Worm (Caenorhabditis elegans) whole organism, young adult: ENCODE measurements around the gene exl-1.
A peak's percentile ranks its signal among the peaks of the same experiment; 100 is the strongest.

Experiments used
- C06A6.2 ChIP-seq: fragments of 200-800 bp; sonication (Bioruptor generic); conservative IDR thresholded peaks from 2 replicates; pipeline ENCODE4 v1.3.6; 2022; ENCODE audit warnings: missing genetic modification characterization, missing compliant biosample characterization
- C17E4.6 ChIP-seq: fragments of 200-800 bp; sonication (Bioruptor generic); IDR thresholded peaks from 2 replicates; pipeline ENCODE4 v1.3.6; 2022; ENCODE audit warnings: missing genetic modification reagents, missing genetic modification characterization, missing compliant biosample characterization
- Y53G8AR.9 ChIP-seq: fragments of 200-800 bp; sonication (Bioruptor generic); conservative IDR thresholded peaks from 2 replicates; pipeline ENCODE4 v1.3.6; 2022; ENCODE audit warnings: missing genetic modification reagents, missing genetic modification characterization, missing compliant biosample characterization
- Y56A3A.18 ChIP-seq: fragments of 200-800 bp; sonication (Bioruptor generic); IDR thresholded peaks from 2 replicates; pipeline ENCODE4 v1.3.6; 2022; ENCODE audit warnings: missing genetic modification reagents, missing genetic modification characterization, missing compliant biosample characterization
- ama-1 ChIP-seq, 3 experiments: fragments of 150-350 bp in 1 of 3; sonication (generic microtip) in 2 of 3; optimal IDR thresholded peaks; 2 replicates each; lab custom pipeline; 2014 to 2018; ENCODE audit warnings: missing biosample characterization in 2 of 3, missing genetic modification characterization in 2 of 3, missing genetic modification reagents in 2 of 3
- aptf-3 ChIP-seq: fragments of 200-800 bp; sonication (Bioruptor generic); IDR thresholded peaks from 2 replicates; pipeline ENCODE4 v1.3.6; 2022; ENCODE audit warnings: missing genetic modification characterization, missing compliant biosample characterization
- atf-7 ChIP-seq: sonication (generic microtip); optimal IDR thresholded peaks from 2 replicates; lab custom pipeline; 2017; ENCODE audit warnings: mild to moderate bottlenecking, missing genetic modification characterization, missing compliant biosample characterization
- athp-1 ChIP-seq: sonication (generic microtip); optimal IDR thresholded peaks from 2 replicates; lab custom pipeline; 2017; ENCODE audit warnings: mild to moderate bottlenecking, missing genetic modification characterization, missing compliant biosample characterization
- attf-5 ChIP-seq: fragments of 200-800 bp; sonication (Bioruptor generic); optimal IDR thresholded peaks from 2 replicates; lab custom pipeline; 2018; ENCODE audit warnings: mild to moderate bottlenecking, missing genetic modification characterization, missing compliant biosample characterization
- attf-6 ChIP-seq: fragments of 200-800 bp; sonication (Bioruptor generic); IDR thresholded peaks from 2 replicates; pipeline ENCODE4 v1.3.6; 2022; ENCODE audit warnings: missing genetic modification reagents, missing genetic modification characterization, missing compliant biosample characterization
- cebp-1 ChIP-seq, 2 experiments: fragments of 200-800 bp in 1 of 2; sonication (Bioruptor generic) in 1 of 2; sonication (generic microtip) in 1 of 2; IDR thresholded peaks in 1 of 2; optimal IDR thresholded peaks in 1 of 2; 2 replicates each; pipeline versions ENCODE4 v1.3.6 to Lab custom; 2017 to 2022; ENCODE audit warnings: missing compliant biosample characterization in 2 of 2, missing genetic modification characterization in 2 of 2, mild to moderate bottlenecking in 1 of 2, missing genetic modification reagents in 1 of 2, moderate library complexity in 1 of 2
- ceh-40 ChIP-seq: fragments of 200-800 bp; sonication (Bioruptor generic); IDR thresholded peaks from 2 replicates; pipeline ENCODE4 v1.3.6; 2022; ENCODE audit warnings: missing genetic modification characterization, missing compliant biosample characterization
- chd-7 ChIP-seq: sonication (generic microtip); optimal IDR thresholded peaks from 2 replicates; lab custom pipeline; 2016; ENCODE audit warnings: mild to moderate bottlenecking, missing genetic modification characterization, moderate library complexity, missing compliant biosample characterization
- dpl-1 ChIP-seq: fragments of 150-350 bp; optimal IDR thresholded peaks from 2 replicates; lab custom pipeline; 2014; ENCODE audit warnings: missing biosample characterization, missing genetic modification reagents, missing genetic modification characterization
- egl-44 ChIP-seq: fragments of 200-800 bp; sonication (Bioruptor generic); IDR thresholded peaks from 2 replicates; pipeline ENCODE4 v1.3.6; 2022; ENCODE audit warnings: missing genetic modification reagents, missing genetic modification characterization, missing compliant biosample characterization
- egrh-3 ChIP-seq: fragments of 200-800 bp; sonication (Bioruptor generic); IDR thresholded peaks from 2 replicates; pipeline ENCODE4 v1.3.6; 2022; ENCODE audit warnings: missing genetic modification reagents, missing genetic modification characterization, missing compliant biosample characterization
- hmg-20 ChIP-seq: fragments of 200-800 bp; sonication (Bioruptor generic); IDR thresholded peaks from 2 replicates; pipeline ENCODE4 v1.3.6; 2022; ENCODE audit warnings: missing genetic modification reagents, missing genetic modification characterization, missing compliant biosample characterization
- let-526 ChIP-seq: fragments of 200-800 bp; sonication (Bioruptor generic); IDR thresholded peaks from 2 replicates; pipeline ENCODE4 v1.3.6; 2022; ENCODE audit warnings: missing genetic modification reagents, missing genetic modification characterization, missing compliant biosample characterization
- lin-40 ChIP-seq: sonication (generic microtip); optimal IDR thresholded peaks from 2 replicates; lab custom pipeline; 2016; ENCODE audit warnings: missing genetic modification characterization, mild to moderate bottlenecking, missing compliant biosample characterization, missing genotype, missing genetic modification reagents
- madf-3 ChIP-seq: fragments of 200-800 bp; sonication (Bioruptor generic); IDR thresholded peaks from 2 replicates; pipeline ENCODE4 v1.3.6; 2022; ENCODE audit warnings: missing genetic modification reagents, missing genetic modification characterization, missing compliant biosample characterization
- mcd-1 ChIP-seq: fragments of 200-800 bp; sonication (Bioruptor generic); IDR thresholded peaks from 2 replicates; pipeline ENCODE4 v1.3.6; 2022; ENCODE audit warnings: missing genetic modification reagents, missing genetic modification characterization, missing compliant biosample characterization
- nhr-80 ChIP-seq: sonication (generic microtip); optimal IDR thresholded peaks from 2 replicates; lab custom pipeline; 2016; ENCODE audit warnings: missing genetic modification characterization, missing compliant biosample characterization
- pha-4 ChIP-seq: fragments of 150-350 bp; sonication (generic microtip); optimal IDR thresholded peaks from 2 replicates; lab custom pipeline; 2014; ENCODE audit warnings: missing biosample characterization, missing genetic modification reagents, missing genetic modification characterization
- rpc-1 ChIP-seq, 2 experiments: fragments of 150-350 bp in 1 of 2; sonication (generic microtip) in 1 of 2; optimal IDR thresholded peaks; 2 replicates each; lab custom pipeline; 2014 to 2018; ENCODE audit warnings: missing biosample characterization in 1 of 2, missing genetic modification characterization in 1 of 2, missing genetic modification reagents in 1 of 2, missing genotype in 1 of 2
- sea-2 ChIP-seq: fragments of 200-800 bp; sonication (Bioruptor generic); IDR thresholded peaks from 2 replicates; pipeline ENCODE4 v1.3.6; 2022; ENCODE audit warnings: missing genetic modification characterization, missing compliant biosample characterization
- snpc-4 ChIP-seq, 5 experiments: fragments of 150-350 bp in 1 of 5; sonication (generic microtip) in 4 of 5; optimal IDR thresholded peaks; 2 replicates each; lab custom pipeline; 2014 to 2018; ENCODE audit warnings: missing genetic modification characterization in 5 of 5, missing biosample characterization in 3 of 5, antibody characterized with exemption in 2 of 5, mild to moderate bottlenecking in 2 of 5, missing compliant biosample characterization in 2 of 5, missing genotype in 2 of 5, moderate library complexity in 2 of 5, missing genetic modification reagents in 1 of 5
- unc-130 ChIP-seq: sonication (generic microtip); optimal IDR thresholded peaks from 2 replicates; lab custom pipeline; 2016; ENCODE audit warnings: missing genetic modification reagents, missing genetic modification characterization, missing compliant biosample characterization
- zfh-2 ChIP-seq: fragments of 200-800 bp; sonication (Bioruptor generic); conservative IDR thresholded peaks from 2 replicates; pipeline ENCODE4 v1.3.6; 2022; ENCODE audit warnings: missing genetic modification reagents, missing genetic modification characterization, missing compliant biosample characterization
- ztf-26 ChIP-seq: sonication (generic microtip); optimal IDR thresholded peaks from 2 replicates; lab custom pipeline; 2017; ENCODE audit warnings: missing genetic modification characterization, missing compliant biosample characterization
- ztf-28 ChIP-seq: fragments of 200-800 bp; sonication (Bioruptor generic); IDR thresholded peaks from 2 replicates; pipeline ENCODE4 v1.3.6; 2022; ENCODE audit warnings: missing genetic modification reagents, missing genetic modification characterization, missing compliant biosample characterization
- ztf-3 ChIP-seq: fragments of 200-800 bp; sonication (Bioruptor generic); optimal IDR thresholded peaks from 2 replicates; lab custom pipeline; 2018; ENCODE audit warnings: mild to moderate bottlenecking, missing genetic modification characterization, missing compliant biosample characterization

exl-1 gene

DNA sequence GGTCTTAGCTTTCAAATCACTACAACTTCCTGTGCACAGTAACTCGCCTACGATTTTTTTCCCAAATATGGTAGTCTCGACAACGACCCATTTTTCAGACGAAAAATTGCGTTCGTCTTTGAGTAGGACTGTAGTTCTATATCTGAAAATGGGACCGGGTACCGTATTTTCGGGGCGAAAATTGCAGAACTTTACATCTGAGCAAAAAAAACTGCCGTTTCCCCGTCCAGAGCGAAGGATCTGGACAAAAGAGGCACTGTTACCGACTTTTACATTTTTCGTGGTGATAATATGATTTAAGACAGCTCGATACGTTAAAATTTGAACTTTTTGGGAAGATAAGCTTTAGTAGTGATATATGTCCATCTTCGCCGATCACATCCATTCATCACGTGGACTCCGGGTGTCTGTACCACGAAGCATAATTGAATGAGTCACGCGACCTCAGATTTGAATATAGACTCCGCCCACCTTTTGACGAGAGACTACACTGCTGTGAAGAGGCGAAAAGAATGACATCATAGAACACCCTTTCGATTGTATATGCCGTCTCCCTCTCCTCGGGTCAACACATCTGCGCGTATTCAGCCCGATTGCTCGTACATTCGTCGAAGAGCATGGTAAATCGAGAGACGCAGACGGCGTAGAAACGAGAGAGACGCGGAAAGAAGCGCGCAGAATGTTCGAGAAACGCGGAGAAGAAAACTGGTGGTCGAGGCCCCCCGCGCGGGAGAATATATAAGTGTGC is 8.4 kb downstream of the exl-1 start (continued):
- TF ChIP-seq atf-7 (tag; lab: Kevin White, UChicago) (peak; percentile 90), zfh-2 (GFP tag; lab: Robert Waterston, UW) (peak; percentile 73), snpc-4 (GFP tag; optimal IDR thresholded peaks at IDR 0.05; lab: Kevin White, UChicago) (no peak), snpc-4 (tag; optimal IDR thresholded peaks at IDR 0.05; lab: Kevin White, UChicago) (peak in 1 of 4 experiments; percentile 4), lin-40 (tag; lab: Kevin White, UChicago) (peak; percentile 69), chd-7 (no peak), dpl-1 (GFP tag; lab: Kevin White, UChicago) (no peak), cebp-1 (GFP tag; IDR thresholded peaks at IDR 0.05; lab: Robert Waterston, UW) (no peak), cebp-1 (tag; optimal IDR thresholded peaks at IDR 0.05; lab: Kevin White, UChicago) (peak; percentile 43), C06A6.2 (GFP tag; lab: Robert Waterston, UW) (0 out of 2 replicates have a peak, but pooled peaks have one; percentile 21), mcd-1 (GFP tag; lab: Robert Waterston, UW) (peak; percentile 64), attf-6 (no peak), rpc-1 (optimal IDR thresholded peaks at IDR 0.05; lab: Kevin White, UChicago) (peak; percentile 35), rpc-1 (tag; optimal IDR thresholded peaks at IDR 0.05; lab: Kevin White, UChicago) (no peak)

- TF ChIP-seq pha-4 (tag; lab: Kevin White, UChicago) (peak; percentile 21), unc-130 (GFP tag; lab: Kevin White, UChicago) (no peak), ztf-28 (GFP tag; lab: Robert Waterston, UW) (no peak), mcd-1 (GFP tag; lab: Robert Waterston, UW) (no peak), let-526 (GFP tag; lab: Robert Waterston, UW) (no peak), cebp-1 (GFP tag; IDR thresholded peaks at IDR 0.05; lab: Robert Waterston, UW) (no peak), cebp-1 (tag; optimal IDR thresholded peaks at IDR 0.05; lab: Kevin White, UChicago) (peak; percentile 14), egl-44 (no peak), nhr-80 (tag; lab: Kevin White, UChicago) (peak; percentile 9), madf-3 (no peak), C17E4.6 (GFP tag; lab: Robert Waterston, UW) (no peak), ztf-26 (tag; lab: Kevin White, UChicago) (no peak), Y56A3A.18 (GFP tag; lab: Robert Waterston, UW) (no peak), ztf-3 (GFP tag; lab: Kevin White, UChicago) (no peak), athp-1 (tag; lab: Kevin White, UChicago) (no peak), aptf-3 (GFP tag; lab: Robert Waterston, UW) (no peak), atf-7 (tag; lab: Kevin White, UChicago) (no peak), sea-2 (GFP tag; lab: Robert Waterston, UW) (no peak), hmg-20 (GFP tag; lab: Robert Waterston, UW) (no peak), ceh-40 (GFP tag; lab: Robert Waterston, UW) (no peak), attf-5 (GFP tag; lab: Kevin White, UChicago) (no peak)
Measured at ce11 chrII:14404266-14404665, 9.0 kb downstream of the exl-1 start.

DNA sequence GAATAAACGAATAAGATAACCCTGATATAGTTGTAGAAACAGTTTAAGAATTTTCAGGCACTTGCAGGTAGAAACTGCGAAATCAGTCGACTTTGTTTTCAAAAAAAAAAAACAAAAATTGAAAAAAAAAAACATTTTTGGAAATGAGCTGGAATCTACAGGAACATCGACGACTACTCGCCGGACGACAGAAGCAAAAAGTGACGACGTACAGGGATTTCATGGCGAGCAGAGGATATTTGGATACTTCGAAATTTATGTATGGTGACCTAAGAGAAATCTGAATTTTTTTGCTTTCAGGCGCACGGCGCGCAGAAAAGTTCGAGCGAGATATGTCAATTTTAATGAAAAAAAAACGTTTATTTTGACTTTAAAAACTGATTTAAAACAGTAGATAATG is 12.2 kb downstream of the exl-1 start:
- TF ChIP-seq egrh-3 (GFP tag; lab: Robert Waterston, UW) (no peak), ama-1 (optimal IDR thresholded peaks at IDR 0.05; lab: Kevin White, UChicago) (peak; percentile 26), ama-1 (GFP tag; optimal IDR thresholded peaks at IDR 0.05; lab: Kevin White, UChicago) (no peak), Y53G8AR.9 (GFP tag; lab: Robert Waterston, UW) (0 out of 2 replicates have a peak, but pooled peaks have one; percentile 15)
